Worm (Caenorhabditis elegans): ENCODE measurements around the gene F26F2.7.

- TF ChIP-seq ama-1 (optimal IDR thresholded peaks at IDR 0.05): no peak
- no peak for TF ChIP-seq ama-1 (GFP tag; optimal IDR thresholded peaks at IDR 0.05)
- TF ChIP-seq C06A6.2 (GFP tag; conservative IDR thresholded peaks at IDR 0.05): no peak
- TF ChIP-seq unc-62 (GFP tag; optimal IDR thresholded peaks at IDR 0.05): no peak
- no peak for TF ChIP-seq mcd-1 (GFP tag; IDR thresholded peaks at IDR 0.05)
- no peak for TF ChIP-seq pha-4 (tag; optimal IDR thresholded peaks at IDR 0.05)
- no peak for TF ChIP-seq him-1 (tag; optimal IDR thresholded peaks at IDR 0.05)
- no peak for TF ChIP-seq ztf-26 (tag; optimal IDR thresholded peaks at IDR 0.05)
Measured at ce11 chrV:20574872-20575271, 5.9 kb upstream of the F26F2.7 start.

Measured in whole organism, young adult.